Fruit fly (Drosophila melanogaster): Measurements from ENCODE around the gene CG11417.

dm6 chrX:1405779-1406178 is 52.0 kb downstream of the CG11417 start:
- TF ChIP-seq Stat92E (GFP tag; optimal IDR thresholded peaks at IDR 0.05) (no peak), H2.0 (GFP tag; IDR thresholded peaks at IDR 0.05) (no peak), CG10959 (GFP tag; IDR thresholded peaks at IDR 0.05) (no peak), Mad (GFP tag; optimal IDR thresholded peaks at IDR 0.05) (no peak), sna (GFP tag; IDR thresholded peaks at IDR 0.05; ENCODE audit: partially characterized antibody) (no peak)
